Fruit fly (Drosophila melanogaster): ENCODE data around the gene CG33124.

Gene CG33124

dm6 chr2L:2175930-2176643 lies 32.8 kb downstream of the CG33124 start:
- TF ChIP-seq cic (GFP tag; optimal IDR thresholded peaks at IDR 0.05): peak; percentile 21
- TF ChIP-seq kay (GFP tag; ENCODE audit: borderline replicate concordance): peak; percentile 27
- peak; percentile 74 for TF ChIP-seq bab1 (GFP tag; optimal IDR thresholded peaks at IDR 0.05)
- no peak for TF ChIP-seq Crg-1 (GFP tag; optimal IDR thresholded peaks at IDR 0.05)
- TF ChIP-seq CG1620 (GFP tag; optimal IDR thresholded peaks at IDR 0.05): no peak
- TF ChIP-seq CG5204 (GFP tag; optimal IDR thresholded peaks at IDR 0.05): peak; percentile 68
- TF ChIP-seq ovo (GFP tag; optimal IDR thresholded peaks at IDR 0.05): peak; percentile 58
- peak; percentile 74 for TF ChIP-seq Hr96 (GFP tag; optimal IDR thresholded peaks at IDR 0.05)
- peak; percentile 61 for TF ChIP-seq CG7045 (GFP tag; optimal IDR thresholded peaks at IDR 0.05)
- peak; percentile 83 for TF ChIP-seq CG7101 (tag; optimal IDR thresholded peaks at IDR 0.05)
- peak; percentile 98 for TF ChIP-seq tj (GFP tag; optimal IDR thresholded peaks at IDR 0.05)
- TF ChIP-seq cnc (optimal IDR thresholded peaks at IDR 0.05): no peak
- peak; percentile 21 for TF ChIP-seq pad (GFP tag; optimal IDR thresholded peaks at IDR 0.05)
- TF ChIP-seq toe (GFP tag; optimal IDR thresholded peaks at IDR 0.05): peak; percentile 42
- peak; percentile 57 for TF ChIP-seq CG12768 (GFP tag; optimal IDR thresholded peaks at IDR 0.05)
- peak; percentile 72 for TF ChIP-seq CG14711 (tag; optimal IDR thresholded peaks at IDR 0.05)
- TF ChIP-seq CG11617 (GFP tag; optimal IDR thresholded peaks at IDR 0.05): peak; percentile 68
- peak; percentile 88 for TF ChIP-seq CG33017 (tag; optimal IDR thresholded peaks at IDR 0.05)
- TF ChIP-seq Clk (GFP tag; optimal IDR thresholded peaks at IDR 0.05): no peak
- TF ChIP-seq Mnt (GFP tag; optimal IDR thresholded peaks at IDR 0.05): peak; percentile 19

dm6 chr2L:2175090-2175830 lies 33.6 kb downstream of the CG33124 start:
- TF ChIP-seq CG1620 (GFP tag; optimal IDR thresholded peaks at IDR 0.05) (no peak), CG5204 (GFP tag; optimal IDR thresholded peaks at IDR 0.05) (no peak), CG12768 (GFP tag; optimal IDR thresholded peaks at IDR 0.05) (peak; percentile 17), bab1 (GFP tag; optimal IDR thresholded peaks at IDR 0.05) (no peak), CG33017 (tag; optimal IDR thresholded peaks at IDR 0.05) (peak; percentile 46), ovo (GFP tag; optimal IDR thresholded peaks at IDR 0.05) (peak; percentile 30), pad (GFP tag; optimal IDR thresholded peaks at IDR 0.05) (peak; percentile 55), CG11617 (GFP tag; optimal IDR thresholded peaks at IDR 0.05) (no peak), CG7101 (tag; optimal IDR thresholded peaks at IDR 0.05) (no peak), kay (GFP tag; ENCODE audit: borderline replicate concordance) (peak; percentile 97), CG14711 (tag; optimal IDR thresholded peaks at IDR 0.05) (peak; percentile 11), toe (GFP tag; optimal IDR thresholded peaks at IDR 0.05) (no peak), CG7045 (GFP tag; optimal IDR thresholded peaks at IDR 0.05) (no peak), Clk (GFP tag; optimal IDR thresholded peaks at IDR 0.05) (no peak), tj (GFP tag; optimal IDR thresholded peaks at IDR 0.05) (peak; percentile 99), cic (GFP tag; optimal IDR thresholded peaks at IDR 0.05) (peak; percentile 62), Hr96 (GFP tag; optimal IDR thresholded peaks at IDR 0.05) (no peak), Mnt (GFP tag; optimal IDR thresholded peaks at IDR 0.05) (peak; percentile 89), cnc (optimal IDR thresholded peaks at IDR 0.05) (no peak), Crg-1 (GFP tag; optimal IDR thresholded peaks at IDR 0.05) (no peak)

- no peak for TF ChIP-seq cnc (optimal IDR thresholded peaks at IDR 0.05)
- TF ChIP-seq CG1620 (GFP tag; optimal IDR thresholded peaks at IDR 0.05): no peak
- TF ChIP-seq bab1 (GFP tag; optimal IDR thresholded peaks at IDR 0.05): no peak
- no peak for TF ChIP-seq toe (GFP tag; optimal IDR thresholded peaks at IDR 0.05)
- no peak for TF ChIP-seq cic (GFP tag; optimal IDR thresholded peaks at IDR 0.05)
- TF ChIP-seq CG33017 (tag; optimal IDR thresholded peaks at IDR 0.05): no peak
- no peak for TF ChIP-seq CG7101 (tag; optimal IDR thresholded peaks at IDR 0.05)
- no peak for TF ChIP-seq CG12768 (GFP tag; optimal IDR thresholded peaks at IDR 0.05)
- no peak for TF ChIP-seq pad (GFP tag; optimal IDR thresholded peaks at IDR 0.05)
- no peak for TF ChIP-seq kay (GFP tag; ENCODE audit: borderline replicate concordance)
- no peak for TF ChIP-seq Hr96 (GFP tag; optimal IDR thresholded peaks at IDR 0.05)
- TF ChIP-seq tj (GFP tag; optimal IDR thresholded peaks at IDR 0.05): no peak
- no peak for TF ChIP-seq ovo (GFP tag; optimal IDR thresholded peaks at IDR 0.05)
Measured at dm6 chr2L:2173604-2174003, 35.3 kb downstream of the CG33124 start.

dm6 chr2L:2173191-2173590 lies 35.7 kb downstream of the CG33124 start:
- TF ChIP-seq tj (GFP tag; optimal IDR thresholded peaks at IDR 0.05) (no peak), pad (GFP tag; optimal IDR thresholded peaks at IDR 0.05) (no peak)

- TF ChIP-seq CG7045 (GFP tag; optimal IDR thresholded peaks at IDR 0.05): no peak
- no peak for TF ChIP-seq bab1 (GFP tag; optimal IDR thresholded peaks at IDR 0.05)
- peak; percentile 9 for TF ChIP-seq ovo (GFP tag; optimal IDR thresholded peaks at IDR 0.05)
- no peak for TF ChIP-seq CG14711 (tag; optimal IDR thresholded peaks at IDR 0.05)
Measured at dm6 chr2L:2172460-2173121, 36.3 kb downstream of the CG33124 start.
